Worm (Caenorhabditis elegans) whole organism, young adult: ENCODE data around the gene C09E7.4.

Experiments
- Y67H2A.10 ChIP-seq: fragments of 200-800 bp; sonication (Bioruptor generic); conservative IDR thresholded peaks from 2 replicates; pipeline ENCODE4 v1.3.6; 2022; ENCODE audit warnings: missing genetic modification reagents, missing genetic modification characterization, missing compliant biosample characterization
- attf-6 ChIP-seq: fragments of 200-800 bp; sonication (Bioruptor generic); IDR thresholded peaks from 2 replicates; pipeline ENCODE4 v1.3.6; 2022; ENCODE audit warnings: missing genetic modification reagents, missing genetic modification characterization, missing compliant biosample characterization
- bed-2 ChIP-seq: fragments of 200-800 bp; sonication (Bioruptor generic); IDR thresholded peaks from 2 replicates; pipeline ENCODE4 v1.3.6; 2022; ENCODE audit warnings: missing genetic modification reagents, missing genetic modification characterization, missing compliant biosample characterization

DNA sequence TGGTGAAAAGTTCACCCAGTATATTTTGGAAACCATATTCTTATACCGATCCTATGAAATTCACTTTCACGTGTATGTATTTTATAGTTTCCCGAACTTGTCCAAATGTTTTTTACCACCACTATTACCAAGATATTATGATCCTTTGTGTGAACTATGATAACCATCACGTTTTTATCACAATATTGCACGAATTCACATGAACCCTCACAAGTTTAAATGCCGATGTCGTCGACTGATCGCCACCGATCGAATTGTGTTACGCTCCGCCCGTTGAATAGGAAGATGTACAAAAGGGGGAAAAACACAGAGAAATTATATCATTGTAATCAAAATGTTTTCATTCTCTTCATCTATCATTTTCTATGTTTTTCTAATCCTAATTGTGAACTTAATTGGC lies 28.5 kb downstream of the C09E7.4 start:
- no peak for TF ChIP-seq attf-6 (GFP tag; lab: Robert Waterston, UW)
- TF ChIP-seq Y67H2A.10 (GFP tag; lab: Robert Waterston, UW), result no peak
- no peak for TF ChIP-seq bed-2
